Fruit fly (Drosophila melanogaster): ENCODE results near the gene Polr2J.

DNA sequence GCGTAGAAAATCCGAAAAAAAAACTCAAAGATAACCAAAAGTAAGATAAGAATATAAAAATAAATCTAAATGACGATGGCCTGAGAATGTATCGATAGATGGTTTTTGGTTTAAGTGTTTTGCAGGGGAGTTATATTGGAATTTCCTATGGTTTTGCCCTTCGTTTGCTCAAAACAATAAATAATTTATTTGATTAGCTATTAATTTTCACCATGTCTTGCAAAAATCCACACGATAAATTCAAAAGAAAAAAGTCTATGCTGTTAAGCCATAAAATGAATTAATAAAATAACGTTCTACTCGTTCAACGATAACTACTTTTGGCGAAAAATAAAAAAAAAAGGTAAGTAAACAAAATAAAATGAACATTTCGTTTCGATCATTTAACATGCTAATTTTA is 36.9 kb upstream of the Polr2J start:
- no peak for TF ChIP-seq CG13296 (GFP tag; optimal IDR thresholded peaks at IDR 0.05)
- no peak for TF ChIP-seq CG2875 (GFP tag; optimal IDR thresholded peaks at IDR 0.05)
- no peak for TF ChIP-seq CoRest (tag; optimal IDR thresholded peaks at IDR 0.05)
- no peak for TF ChIP-seq CG17385 (GFP tag; optimal IDR thresholded peaks at IDR 0.05)
- TF ChIP-seq CG10431 (GFP tag; optimal IDR thresholded peaks at IDR 0.05) = no peak
- no peak for TF ChIP-seq Six4 (GFP tag; optimal IDR thresholded peaks at IDR 0.05)
- no peak for TF ChIP-seq CG6765 (GFP tag; optimal IDR thresholded peaks at IDR 0.05)
- TF ChIP-seq CG13775 (GFP tag; optimal IDR thresholded peaks at IDR 0.05) = no peak
- no peak for TF ChIP-seq nmo (GFP tag; optimal IDR thresholded peaks at IDR 0.05)
- no peak for TF ChIP-seq C15 (GFP tag; IDR thresholded peaks at IDR 0.05)
- TF ChIP-seq psq (GFP tag; optimal IDR thresholded peaks at IDR 0.05) = no peak
- TF ChIP-seq CG1832 (GFP tag; optimal IDR thresholded peaks at IDR 0.05) = no peak
- no peak for TF ChIP-seq Asciz (GFP tag; optimal IDR thresholded peaks at IDR 0.05)
- no peak for TF ChIP-seq CG4328 (GFP tag; optimal IDR thresholded peaks at IDR 0.05)
